Fruit fly (Drosophila melanogaster) whole organism, adult: ENCODE results near the gene Mob2.

Experiments used
- CG11617 ChIP-seq: fragments of 200-800 bp; sonication (Bioruptor generic); optimal IDR thresholded peaks from 2 replicates; lab custom pipeline; 2017; ENCODE audit warnings: mild to moderate bottlenecking, missing biosample characterization, missing genetic modification reagents, missing genetic modification characterization
- CG12768 ChIP-seq: fragments of 200-800 bp; sonication (Bioruptor generic); optimal IDR thresholded peaks from 2 replicates; lab custom pipeline; 2017; ENCODE audit warnings: missing biosample characterization, missing genetic modification characterization, mild to moderate bottlenecking, moderate library complexity, missing genetic modification reagents
- CG14711 ChIP-seq: fragments of 200-800 bp; sonication (Bioruptor generic); optimal IDR thresholded peaks from 2 replicates; lab custom pipeline; 2018; ENCODE audit warnings: missing biosample characterization, mild to moderate bottlenecking, missing genetic modification characterization, moderate library complexity
- CG1620 ChIP-seq: fragments of 200-800 bp; sonication (Bioruptor generic); optimal IDR thresholded peaks from 2 replicates; lab custom pipeline; 2016; ENCODE audit warnings: missing biosample characterization, missing genetic modification characterization
- CG33017 ChIP-seq: fragments of 200-800 bp; sonication (Bioruptor generic); optimal IDR thresholded peaks from 2 replicates; lab custom pipeline; 2018; ENCODE audit warnings: missing biosample characterization, mild to moderate bottlenecking, missing genetic modification characterization, moderate library complexity
- CG5204 ChIP-seq: fragments of 200-800 bp; sonication (Bioruptor generic); optimal IDR thresholded peaks from 2 replicates; lab custom pipeline; 2016; ENCODE audit warnings: missing biosample characterization, missing genetic modification characterization
- CG7045 ChIP-seq: fragments of 200-800 bp; sonication (Bioruptor generic); optimal IDR thresholded peaks from 2 replicates; lab custom pipeline; 2017; ENCODE audit warnings: missing biosample characterization, mild to moderate bottlenecking, missing genetic modification characterization
- CG7101 ChIP-seq: fragments of 200-800 bp; sonication (Bioruptor generic); optimal IDR thresholded peaks from 2 replicates; lab custom pipeline; 2018; ENCODE audit warnings: missing biosample characterization, mild to moderate bottlenecking, missing genetic modification characterization, moderate library complexity
- Clk ChIP-seq: fragments of 200-800 bp; sonication (Bioruptor generic); optimal IDR thresholded peaks from 2 replicates; lab custom pipeline; 2017; ENCODE audit warnings: missing biosample characterization, missing genetic modification characterization
- Crg-1 ChIP-seq: fragments of 200-800 bp; sonication (Bioruptor generic); optimal IDR thresholded peaks from 2 replicates; lab custom pipeline; 2016; ENCODE audit warnings: missing biosample characterization, missing genetic modification characterization
- Hr96 ChIP-seq: fragments of 200-800 bp; sonication (Bioruptor generic); optimal IDR thresholded peaks from 2 replicates; lab custom pipeline; 2016; ENCODE audit warnings: missing biosample characterization, missing genetic modification characterization
- Mnt ChIP-seq: fragments of 200-800 bp; sonication (Bioruptor generic); optimal IDR thresholded peaks from 2 replicates; lab custom pipeline; 2016; ENCODE audit warnings: missing biosample characterization, mild to moderate bottlenecking, missing genetic modification characterization
- bab1 ChIP-seq: fragments of 200-800 bp; sonication (Bioruptor generic); optimal IDR thresholded peaks from 3 replicates; lab custom pipeline; 2019; ENCODE audit warnings: missing biosample characterization, mild to moderate bottlenecking, missing genetic modification characterization, moderate library complexity
- cic ChIP-seq: fragments of 200-800 bp; sonication (Bioruptor generic); optimal IDR thresholded peaks from 2 replicates; lab custom pipeline; 2017; ENCODE audit warnings: missing biosample characterization, mild to moderate bottlenecking, missing genetic modification characterization, moderate library complexity
- cnc ChIP-seq, 2 experiments: fragments of >200 bp; optimal IDR thresholded peaks; 2 replicates each; lab custom pipeline; 2017
- kay ChIP-seq: fragments of 200-800 bp; sonication (Bioruptor generic); peaks from one replicate; lab custom pipeline; 2016; ENCODE audit warnings: missing biosample characterization, missing genetic modification characterization, borderline replicate concordance
- ovo ChIP-seq: fragments of 200-800 bp; sonication (Bioruptor generic); optimal IDR thresholded peaks from 2 replicates; lab custom pipeline; 2016; ENCODE audit warnings: missing biosample characterization, missing genetic modification characterization
- pad ChIP-seq: fragments of 200-800 bp; sonication (Bioruptor generic); optimal IDR thresholded peaks from 3 replicates; lab custom pipeline; 2017; ENCODE audit warnings: missing biosample characterization, missing genetic modification characterization, mild to moderate bottlenecking, moderate library complexity, missing genetic modification reagents
- tj ChIP-seq: fragments of 200-800 bp; sonication (Bioruptor generic); optimal IDR thresholded peaks from 3 replicates; lab custom pipeline; 2017; ENCODE audit warnings: missing biosample characterization, mild to moderate bottlenecking, missing genetic modification characterization, moderate library complexity
- toe ChIP-seq: fragments of 200-800 bp; sonication (Bioruptor generic); optimal IDR thresholded peaks from 2 replicates; lab custom pipeline; 2016; ENCODE audit warnings: missing biosample characterization, missing genetic modification characterization

Gene Mob2

DNA sequence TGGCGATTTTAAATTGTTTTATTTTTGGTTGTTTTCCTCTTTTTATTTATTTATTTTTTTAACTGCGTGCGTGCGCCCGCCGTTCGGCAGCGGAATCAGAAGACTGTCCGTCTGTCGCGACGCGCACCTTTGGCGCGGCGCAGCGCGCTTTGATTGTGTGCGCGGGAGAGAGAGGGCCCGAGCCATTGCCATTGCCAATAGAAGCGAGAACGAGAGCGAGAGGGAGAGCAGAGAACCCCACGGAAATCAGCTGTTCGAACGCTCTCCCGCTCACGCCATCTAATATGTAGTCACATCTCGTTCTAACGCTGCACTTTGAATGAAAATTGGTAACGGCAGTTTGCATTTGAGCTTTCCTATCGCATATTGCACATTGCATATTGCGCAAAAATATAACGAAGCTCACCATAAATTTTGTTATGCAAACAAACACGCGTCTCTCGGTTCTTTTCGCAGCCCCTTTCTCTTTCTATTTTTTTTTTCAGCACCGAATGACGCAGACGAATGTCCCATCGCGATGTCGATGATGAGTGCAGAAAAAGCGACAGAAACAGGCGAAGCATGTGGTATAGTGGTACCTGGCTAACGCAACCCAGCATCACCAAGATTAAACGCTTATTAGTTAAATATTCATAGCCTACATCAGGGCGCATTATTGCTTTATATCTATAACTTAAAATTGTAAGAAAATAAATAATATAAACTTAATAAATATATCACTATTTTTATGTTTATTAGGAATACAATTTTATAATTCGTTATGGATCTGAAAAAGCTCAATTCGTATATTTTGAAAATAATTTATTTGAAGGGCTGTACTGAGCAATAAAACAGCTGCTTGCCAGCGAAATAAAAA lies 27.4 kb downstream of the Mob2 start:
- TF ChIP-seq CG7101 (tag; lab: Kevin White, UChicago) (no peak), pad (GFP tag; lab: Kevin White, UChicago) (no peak), Crg-1 (GFP tag; lab: Kevin White, UChicago) (no peak), CG12768 (peak; percentile 49), CG5204 (GFP tag; lab: Kevin White, UChicago) (no peak), Hr96 (GFP tag; lab: Kevin White, UChicago) (no peak), Mnt (GFP tag; lab: Kevin White, UChicago) (peak; percentile 20), Clk (GFP tag; lab: Kevin White, UChicago) (peak; percentile 61), bab1 (GFP tag; lab: Kevin White, UChicago) (no peak), ovo (GFP tag; lab: Kevin White, UChicago) (peak; percentile 71), CG33017 (tag; lab: Kevin White, UChicago) (peak; percentile 23), CG1620 (GFP tag; lab: Kevin White, UChicago) (peak; percentile 55), toe (GFP tag; lab: Kevin White, UChicago) (peak; percentile 18), cnc (optimal IDR thresholded peaks at IDR 0.05; lab: Kevin White, UChicago) (no peak), tj (GFP tag; lab: Kevin White, UChicago) (peak; percentile 70), CG14711 (tag; lab: Kevin White, UChicago) (no peak), CG11617 (GFP tag; lab: Kevin White, UChicago) (no peak), cic (peak; percentile 44), CG7045 (no peak), kay (GFP tag; lab: Kevin White, UChicago) (peak; percentile 97)

DNA sequence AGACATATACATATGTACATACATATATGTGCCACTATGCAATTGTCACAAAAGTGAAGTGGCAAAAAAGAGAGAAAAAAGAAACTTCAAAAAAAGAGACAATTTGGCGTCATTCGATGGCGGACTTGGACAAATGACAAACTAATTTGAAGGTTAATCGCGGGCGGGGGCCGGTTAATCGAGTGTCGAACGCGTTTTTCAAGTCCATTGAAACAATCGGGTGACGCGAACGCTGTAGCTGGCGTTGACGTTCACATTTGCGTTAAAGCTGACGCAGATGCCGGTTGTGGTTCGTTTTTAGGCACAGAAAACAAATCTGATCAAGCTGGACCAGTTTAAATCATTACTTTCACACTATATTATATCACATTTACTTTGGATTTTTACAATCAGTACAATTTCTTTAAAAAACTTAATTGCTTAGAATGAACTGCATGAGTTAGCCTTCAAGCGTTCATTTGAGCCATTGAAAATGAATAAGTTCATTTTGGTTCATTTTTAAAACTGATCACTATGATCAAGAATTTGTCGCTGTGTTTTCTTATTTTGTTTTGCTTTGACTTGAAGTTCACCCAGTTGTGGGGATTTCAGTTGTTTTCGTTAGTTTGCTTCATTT lies 28.2 kb downstream of the Mob2 start:
- TF ChIP-seq tj (GFP tag; lab: Kevin White, UChicago) (no peak), CG7101 (tag; lab: Kevin White, UChicago) (no peak)

DNA sequence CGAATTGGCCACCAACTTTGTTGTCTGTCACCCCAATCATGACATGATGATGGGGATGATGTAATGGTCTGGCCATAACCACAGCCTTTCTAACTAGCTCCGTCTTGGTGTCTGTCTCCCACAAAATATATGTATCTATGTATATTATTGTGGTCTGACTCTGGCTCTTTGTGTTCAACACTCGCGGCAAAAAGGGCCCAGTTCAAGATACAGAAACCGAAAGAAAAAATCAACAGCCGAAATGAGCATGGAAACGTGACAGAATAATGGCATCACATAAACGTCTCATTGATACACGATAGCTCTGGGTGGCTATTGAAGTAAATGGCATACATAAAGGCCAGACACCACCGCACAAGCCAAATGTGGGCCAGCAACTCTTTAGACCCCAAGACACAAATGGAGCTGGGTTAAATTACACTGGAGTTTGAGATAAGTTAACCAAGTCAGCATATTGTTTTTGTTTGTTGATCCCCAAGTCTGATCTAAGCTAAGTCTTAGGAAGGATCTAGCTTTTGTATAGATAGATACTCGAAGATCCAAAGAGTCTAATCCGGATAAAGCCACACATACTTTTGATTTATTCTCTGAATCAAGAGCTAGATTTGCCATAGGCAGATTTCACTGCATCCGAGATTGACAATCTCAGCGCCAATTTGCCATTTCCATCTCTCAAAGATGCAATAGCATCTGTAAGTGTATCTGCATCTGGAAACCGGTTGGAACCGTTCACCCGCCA lies 29.9 kb downstream of the Mob2 start:
- TF ChIP-seq bab1 (GFP tag; lab: Kevin White, UChicago) (no peak), tj (GFP tag; lab: Kevin White, UChicago) (peak; percentile 47)

- TF ChIP-seq Mnt (GFP tag; lab: Kevin White, UChicago) (peak; percentile 22), Crg-1 (GFP tag; lab: Kevin White, UChicago) (no peak), CG7045 (no peak), tj (GFP tag; lab: Kevin White, UChicago) (no peak), ovo (GFP tag; lab: Kevin White, UChicago) (no peak), CG11617 (GFP tag; lab: Kevin White, UChicago) (no peak), Hr96 (GFP tag; lab: Kevin White, UChicago) (no peak), pad (GFP tag; lab: Kevin White, UChicago) (no peak), Clk (GFP tag; lab: Kevin White, UChicago) (peak; percentile 4), CG14711 (tag; lab: Kevin White, UChicago) (no peak), cic (peak; percentile 79), CG5204 (GFP tag; lab: Kevin White, UChicago) (no peak), CG33017 (tag; lab: Kevin White, UChicago) (peak; percentile 30), toe (GFP tag; lab: Kevin White, UChicago) (no peak), bab1 (GFP tag; lab: Kevin White, UChicago) (no peak), kay (GFP tag; lab: Kevin White, UChicago) (peak; percentile 23), CG1620 (GFP tag; lab: Kevin White, UChicago) (no peak), CG12768 (peak; percentile 69), CG7101 (tag; lab: Kevin White, UChicago) (no peak), cnc (optimal IDR thresholded peaks at IDR 0.05; lab: Kevin White, UChicago) (no peak)
These were observed 30.7 kb downstream of the Mob2 start for dm6 chr3L:11531300-11531699.

- TF ChIP-seq toe (GFP tag; lab: Kevin White, UChicago) (no peak), Mnt (GFP tag; lab: Kevin White, UChicago) (no peak), pad (GFP tag; lab: Kevin White, UChicago) (no peak), CG12768 (no peak), CG1620 (GFP tag; lab: Kevin White, UChicago) (no peak), kay (GFP tag; lab: Kevin White, UChicago) (no peak), Hr96 (GFP tag; lab: Kevin White, UChicago) (no peak), CG5204 (GFP tag; lab: Kevin White, UChicago) (no peak), CG14711 (tag; lab: Kevin White, UChicago) (no peak), cnc (optimal IDR thresholded peaks at IDR 0.05; lab: Kevin White, UChicago) (no peak), cic (no peak), Clk (GFP tag; lab: Kevin White, UChicago) (no peak), CG11617 (GFP tag; lab: Kevin White, UChicago) (no peak), CG33017 (tag; lab: Kevin White, UChicago) (no peak), tj (GFP tag; lab: Kevin White, UChicago) (no peak), Crg-1 (GFP tag; lab: Kevin White, UChicago) (no peak), ovo (GFP tag; lab: Kevin White, UChicago) (no peak), CG7101 (tag; lab: Kevin White, UChicago) (no peak)
These were observed 31.7 kb downstream of the Mob2 start for dm6 chr3L:11530370-11530769.
